Worm (Caenorhabditis elegans): ENCODE data around the gene subs-4.

subs-4 gene

ce11 chrIII:11344125-11344524 lies 37.9 kb upstream of the subs-4 start (continued):
- no peak for TF ChIP-seq gei-17 (GFP tag; optimal IDR thresholded peaks at IDR 0.05)
- TF ChIP-seq ceh-58 (GFP tag; IDR thresholded peaks at IDR 0.05) = no peak
- TF ChIP-seq dpff-1 (tag; optimal IDR thresholded peaks at IDR 0.05) = no peak
- TF ChIP-seq snpc-3.4 (tag; optimal IDR thresholded peaks at IDR 0.05) = peak; percentile 17
- no peak for TF ChIP-seq rec-8 (tag; optimal IDR thresholded peaks at IDR 0.05)
- peak; percentile 17 for TF ChIP-seq him-1 (tag; optimal IDR thresholded peaks at IDR 0.05)
- TF ChIP-seq sptf-2 (GFP tag; optimal IDR thresholded peaks at IDR 0.05) = no peak
- TF ChIP-seq ccch-3 (GFP tag; optimal IDR thresholded peaks at IDR 0.05) = no peak
- no peak for TF ChIP-seq somi-1 (GFP tag; optimal IDR thresholded peaks at IDR 0.05)
- peak; percentile 95 for TF ChIP-seq F33H1.4 (GFP tag; IDR thresholded peaks at IDR 0.05)
- TF ChIP-seq F57A8.1 (GFP tag; optimal IDR thresholded peaks at IDR 0.05) = no peak
- peak; percentile 34 for TF ChIP-seq B0336.3 (GFP tag; IDR thresholded peaks at IDR 0.05)
- peak; percentile 97 for TF ChIP-seq lsl-1 (GFP tag; optimal IDR thresholded peaks at IDR 0.05)
- TF ChIP-seq lag-1 (GFP tag; IDR thresholded peaks at IDR 0.05) = no peak
- no peak for TF ChIP-seq ztf-18 (tag; optimal IDR thresholded peaks at IDR 0.05)
- TF ChIP-seq mcd-1 (GFP tag; IDR thresholded peaks at IDR 0.05) = no peak
- TF ChIP-seq let-526 (GFP tag; IDR thresholded peaks at IDR 0.05) = no peak
- TF ChIP-seq B0019.2 (GFP tag; conservative IDR thresholded peaks at IDR 0.05) = no peak
- TF ChIP-seq Y67H2A.10 (GFP tag; conservative IDR thresholded peaks at IDR 0.05) = no peak
- no peak for TF ChIP-seq tbx-9 (tag; optimal IDR thresholded peaks at IDR 0.05; ENCODE audit: borderline replicate concordance)
- TF ChIP-seq unc-62 (GFP tag; optimal IDR thresholded peaks at IDR 0.05) = no peak
- peak; percentile 31 for TF ChIP-seq tbp1 (GFP tag; optimal IDR thresholded peaks at IDR 0.05)
- TF ChIP-seq lir-1 (GFP tag; conservative IDR thresholded peaks at IDR 0.05) = no peak
- TF ChIP-seq attf-5 (GFP tag; optimal IDR thresholded peaks at IDR 0.05) = no peak
- TF ChIP-seq ekl-4 (GFP tag; IDR thresholded peaks at IDR 0.05) = peak; percentile 49; the same call in 1 of the 2 replicates
- no peak for TF ChIP-seq F52B5.7 (tag; optimal IDR thresholded peaks at IDR 0.05)
- TF ChIP-seq efl-1 (GFP tag; optimal IDR thresholded peaks at IDR 0.05) = peak; percentile 44
- TF ChIP-seq nfya-1 (tag; optimal IDR thresholded peaks at IDR 0.05; ENCODE audit: borderline replicate concordance, insufficient read depth) = no peak
- no peak for TF ChIP-seq ceh-100 (GFP tag; IDR thresholded peaks at IDR 0.05)
- TF ChIP-seq D2030.7 (GFP tag; IDR thresholded peaks at IDR 0.05) = peak; percentile 70
- TF ChIP-seq snpc-1.3 (tag; optimal IDR thresholded peaks at IDR 0.05; ENCODE audit: insufficient read depth) = peak; percentile 56
- no peak for TF ChIP-seq Y53G8AR.9 (GFP tag; conservative IDR thresholded peaks at IDR 0.05)
- no peak for TF ChIP-seq nfyb-1 (GFP tag; IDR thresholded peaks at IDR 0.05)
- no peak for TF ChIP-seq hrde-1 (tag; optimal IDR thresholded peaks at IDR 0.05; ENCODE audit: borderline replicate concordance)
- TF ChIP-seq lin-40 (tag; optimal IDR thresholded peaks at IDR 0.05) = no peak
- TF ChIP-seq F49E8.2 (tag; optimal IDR thresholded peaks at IDR 0.05; ENCODE audit: insufficient read depth) = peak; percentile 15
- no peak for TF ChIP-seq nhr-179 (tag; optimal IDR thresholded peaks at IDR 0.05)
- TF ChIP-seq mxl-1 (tag; optimal IDR thresholded peaks at IDR 0.05) = no peak
- no peak for TF ChIP-seq ztf-3 (GFP tag; optimal IDR thresholded peaks at IDR 0.05)
- no peak for TF ChIP-seq snpc-4 (GFP tag; optimal IDR thresholded peaks at IDR 0.05)
- no peak for TF ChIP-seq snpc-4 (tag; optimal IDR thresholded peaks at IDR 0.05)
